Worm (Caenorhabditis elegans): ENCODE results near the gene C33B4.2.

DNA sequence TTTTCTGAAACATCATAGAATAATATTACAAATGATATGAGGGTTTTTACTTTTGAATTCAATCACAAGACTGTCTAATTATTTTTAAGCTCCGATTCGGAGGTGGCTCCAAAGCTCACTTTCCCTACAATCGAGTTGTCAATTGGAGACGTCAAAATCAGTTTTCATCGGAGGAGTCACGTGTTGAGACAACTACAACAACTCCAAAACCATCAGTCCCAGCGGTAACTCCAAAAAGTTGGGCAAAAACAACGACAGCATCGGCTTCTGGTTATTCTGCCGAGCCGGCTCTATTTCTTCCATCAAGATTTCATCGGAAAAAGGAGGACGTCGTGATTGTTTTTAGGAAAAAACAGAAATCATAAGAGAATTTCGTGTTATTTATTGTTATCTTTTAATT, 12.2 kb upstream of the C33B4.2 start:
- TF ChIP-seq snpc-4 (tag; optimal IDR thresholded peaks at IDR 0.05) (no peak), nhr-11 (tag; optimal IDR thresholded peaks at IDR 0.05) (no peak), blmp-1 (tag; optimal IDR thresholded peaks at IDR 0.05; ENCODE audit: insufficient read depth) (no peak)

Measured in whole organism, L2 larva.